Worm (Caenorhabditis elegans): ENCODE measurements around the gene F45E1.4.

The F45E1.4 gene

DNA sequence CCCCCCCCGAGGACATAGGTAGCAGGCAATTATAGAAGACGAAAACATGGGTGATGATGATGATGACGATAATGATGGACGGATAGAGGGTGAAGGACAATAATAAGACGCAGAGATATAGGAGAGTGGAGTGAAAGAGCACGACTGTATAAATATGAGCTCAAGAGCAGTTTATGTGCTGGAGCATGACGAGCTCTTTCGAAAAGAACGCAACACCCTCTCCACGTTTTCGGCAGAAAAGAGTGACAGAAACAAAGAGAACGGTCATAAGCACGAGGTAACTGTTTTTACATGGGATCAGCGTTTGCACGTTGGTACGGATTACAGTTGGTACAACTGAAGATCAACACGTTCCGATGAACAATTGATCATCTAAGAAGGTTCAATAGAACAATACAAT lies 13.2 kb downstream of the F45E1.4 start:
- TF ChIP-seq ceh-43 (GFP tag; optimal IDR thresholded peaks at IDR 0.05) (peak; percentile 14), zip-8 (tag; optimal IDR thresholded peaks at IDR 0.05) (no peak), nhr-237 (tag; optimal IDR thresholded peaks at IDR 0.05) (no peak), lin-13 (tag; optimal IDR thresholded peaks at IDR 0.05) (no peak), pha-4 (tag; optimal IDR thresholded peaks at IDR 0.05) (peak; percentile 8)

ce11 chrX:8003663-8004062 lies 17.9 kb downstream of the F45E1.4 start, which contains the start of the genes F45E1.1 and F45E1.2:
TSS of gene F45E1.1 (plus strand) at chrX:8003682.
TSS of gene F45E1.2 (plus strand) at chrX:8003733.
- TF ChIP-seq nhr-76 (tag; optimal IDR thresholded peaks at IDR 0.05) (no peak), nhr-2 (tag; optimal IDR thresholded peaks at IDR 0.05) (no peak)

DNA sequence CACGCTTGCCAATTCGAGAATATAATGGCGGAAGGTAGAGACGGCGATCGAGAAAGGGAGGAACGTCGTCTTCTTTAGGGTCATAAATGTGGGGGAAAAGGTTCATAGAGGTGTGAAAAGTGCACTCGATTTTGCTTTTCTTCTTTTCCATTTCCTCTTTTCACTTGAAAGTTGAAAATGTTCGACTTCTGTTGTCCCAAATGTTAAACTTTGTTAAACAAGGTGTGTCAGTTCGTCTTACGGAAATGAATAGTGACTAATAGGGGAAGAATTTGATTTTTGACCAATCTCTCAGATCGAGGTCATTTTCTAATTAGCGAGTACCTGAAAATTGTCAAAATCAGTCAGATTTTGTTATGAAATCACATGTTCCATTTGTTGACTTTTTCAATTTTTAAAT lies 19.1 kb downstream of the F45E1.4 start:
- TF ChIP-seq unc-120 (tag; optimal IDR thresholded peaks at IDR 0.05; ENCODE audit: poor library complexity, severe bottlenecking) (no peak), ham-2 (GFP tag; optimal IDR thresholded peaks at IDR 0.05) (no peak), nhr-237 (tag; optimal IDR thresholded peaks at IDR 0.05) (no peak), hlh-1 (tag; optimal IDR thresholded peaks at IDR 0.05) (no peak), ceh-83 (GFP tag; optimal IDR thresholded peaks at IDR 0.05) (no peak), lin-13 (tag; optimal IDR thresholded peaks at IDR 0.05) (no peak), nhr-2 (tag; optimal IDR thresholded peaks at IDR 0.05) (no peak), mab-5 (tag; optimal IDR thresholded peaks at IDR 0.05) (no peak), cnd-1 (tag; optimal IDR thresholded peaks at IDR 0.05) (no peak), flh-1 (GFP tag; optimal IDR thresholded peaks at IDR 0.05) (no peak), ces-1 (GFP tag; optimal IDR thresholded peaks at IDR 0.05) (no peak), drap-1 (GFP tag; optimal IDR thresholded peaks at IDR 0.05) (no peak), sptf-1 (tag; optimal IDR thresholded peaks at IDR 0.05) (no peak), lin-32 (GFP tag; optimal IDR thresholded peaks at IDR 0.05) (no peak), blmp-1 (tag; optimal IDR thresholded peaks at IDR 0.05) (no peak), bed-3 (GFP tag; optimal IDR thresholded peaks at IDR 0.05) (no peak)

DNA sequence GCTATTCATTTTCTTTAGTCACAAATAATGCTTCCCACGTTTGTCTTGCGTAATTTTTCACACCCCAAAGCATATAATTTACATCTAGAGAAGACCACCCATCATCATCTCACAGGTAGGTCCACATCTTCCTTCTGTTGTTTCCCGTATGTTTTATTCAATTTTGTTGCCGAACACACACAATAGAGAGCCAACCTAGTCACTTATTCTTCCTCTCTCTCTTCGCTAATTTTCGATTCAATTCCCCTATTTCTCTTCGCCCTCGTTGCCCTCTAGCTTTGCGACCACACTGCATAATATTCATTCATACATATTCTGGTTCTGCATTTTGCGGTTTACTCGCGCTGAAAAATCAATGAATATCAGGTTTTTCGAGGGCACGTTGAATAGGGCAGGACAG lies 20.2 kb downstream of the F45E1.4 start:
- TF ChIP-seq sptf-1 (tag; optimal IDR thresholded peaks at IDR 0.05) (peak; percentile 10), ces-1 (GFP tag; optimal IDR thresholded peaks at IDR 0.05) (peak; percentile 70), ceh-83 (GFP tag; optimal IDR thresholded peaks at IDR 0.05) (no peak)

ce11 chrX:8010652-8011051 lies 24.9 kb downstream of the F45E1.4 start:
- TF ChIP-seq sem-2 (GFP tag; optimal IDR thresholded peaks at IDR 0.05) (no peak), unc-120 (tag; optimal IDR thresholded peaks at IDR 0.05; ENCODE audit: poor library complexity, severe bottlenecking) (no peak), nhr-2 (tag; optimal IDR thresholded peaks at IDR 0.05) (no peak), ham-2 (GFP tag; optimal IDR thresholded peaks at IDR 0.05) (no peak), unc-62 (GFP tag; optimal IDR thresholded peaks at IDR 0.05) (no peak), pha-4 (tag; optimal IDR thresholded peaks at IDR 0.05) (no peak), unc-39 (tag; optimal IDR thresholded peaks at IDR 0.05) (no peak), ceh-43 (GFP tag; optimal IDR thresholded peaks at IDR 0.05) (no peak), sptf-1 (tag; optimal IDR thresholded peaks at IDR 0.05) (no peak), drap-1 (GFP tag; optimal IDR thresholded peaks at IDR 0.05) (no peak), lin-13 (tag; optimal IDR thresholded peaks at IDR 0.05) (no peak), ztf-11 (tag; optimal IDR thresholded peaks at IDR 0.05) (no peak), hlh-1 (tag; optimal IDR thresholded peaks at IDR 0.05) (no peak), nhr-28 (tag; optimal IDR thresholded peaks at IDR 0.05) (no peak)

DNA sequence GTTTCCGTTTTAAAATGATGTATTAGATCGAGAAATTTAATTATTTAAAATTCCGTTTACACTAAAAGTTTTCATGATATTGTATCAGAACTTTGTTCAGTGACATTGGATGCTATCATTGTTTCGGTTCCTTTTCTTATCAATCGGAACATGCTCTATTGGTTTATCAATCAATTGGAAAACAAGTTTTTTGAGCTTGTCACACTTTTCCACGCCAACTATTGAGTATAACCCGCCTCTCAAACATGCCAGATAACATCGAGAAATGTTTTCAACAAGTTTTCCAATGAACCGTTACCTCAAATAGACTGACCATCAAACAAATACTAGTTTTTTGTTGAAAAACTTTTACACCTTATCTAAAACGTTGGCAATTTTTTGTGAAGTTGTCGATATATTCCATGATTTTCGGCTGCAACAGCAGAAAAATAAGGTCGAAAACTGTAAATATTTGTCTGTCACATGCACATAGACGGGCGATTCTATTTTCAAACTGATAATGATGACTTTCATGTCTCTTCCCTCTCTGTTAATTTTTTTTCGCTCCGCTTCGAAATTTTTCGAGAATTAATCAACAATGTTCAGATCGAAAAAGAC lies 28.7 kb downstream of the F45E1.4 start, which contains the start of gene unk-1:
unk-1 (plus strand) TSS at position 577 of the 597 bp plus-strand sequence.
- TF ChIP-seq nhr-76 (tag; optimal IDR thresholded peaks at IDR 0.05) = no peak

DNA sequence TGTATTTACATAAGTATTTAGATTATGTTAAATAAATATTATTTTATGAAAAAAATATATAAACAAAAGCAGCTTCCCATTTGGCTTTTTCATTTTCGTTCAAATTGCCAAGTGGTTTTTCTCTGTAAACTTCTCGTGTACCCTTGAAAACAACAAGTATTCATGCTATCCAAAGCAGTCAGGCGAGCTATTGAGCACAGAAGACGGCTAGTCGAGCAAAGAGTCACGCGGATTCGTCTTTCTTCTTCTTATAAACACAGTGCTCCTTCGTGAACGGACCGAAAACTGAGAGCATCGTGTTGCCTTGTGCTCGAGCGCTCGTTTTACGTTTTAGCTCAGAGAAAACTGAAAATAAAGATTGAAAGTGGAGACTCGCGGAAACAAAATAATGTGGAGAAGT lies 30.1 kb downstream of the F45E1.4 start:
- TF ChIP-seq mep-1 (tag; optimal IDR thresholded peaks at IDR 0.05) (no peak), elt-1 (tag; optimal IDR thresholded peaks at IDR 0.05; ENCODE audit: borderline replicate concordance, insufficient read depth) (no peak), ces-1 (GFP tag; optimal IDR thresholded peaks at IDR 0.05) (no peak), M03D4.4 (tag; optimal IDR thresholded peaks at IDR 0.05) (no peak), ceh-83 (GFP tag; optimal IDR thresholded peaks at IDR 0.05) (no peak), sem-2 (GFP tag; optimal IDR thresholded peaks at IDR 0.05) (no peak), nhr-28 (tag; optimal IDR thresholded peaks at IDR 0.05) (no peak), mls-2 (tag; optimal IDR thresholded peaks at IDR 0.05) (no peak), zip-8 (tag; optimal IDR thresholded peaks at IDR 0.05) (no peak), snpc-4 (tag; optimal IDR thresholded peaks at IDR 0.05) (no peak), ztf-11 (tag; optimal IDR thresholded peaks at IDR 0.05) (no peak), nhr-2 (tag; optimal IDR thresholded peaks at IDR 0.05) (no peak), pha-4 (tag; optimal IDR thresholded peaks at IDR 0.05) (no peak), hlh-1 (tag; optimal IDR thresholded peaks at IDR 0.05) (no peak), tbx-8 (GFP tag; optimal IDR thresholded peaks at IDR 0.05) (no peak)

All from whole organism, mixed stage, embryonic.